Fruit fly (Drosophila melanogaster) Kc167 (cell line): ENCODE results near the gene CG13285.

Source experiments
- Myc ChIP-seq: fragments of >200 bp; optimal IDR thresholded peaks from 2 replicates; lab custom pipeline; 2017; ENCODE audit warnings: missing external identifiers
- Sin3A ChIP-seq: fragments of >200 bp; optimal IDR thresholded peaks from 2 replicates; lab custom pipeline; 2018; ENCODE audit warnings: missing external identifiers
- h ChIP-seq: fragments of >200 bp; optimal IDR thresholded peaks from 3 replicates; lab custom pipeline; 2018; ENCODE audit warnings: missing external identifiers
- insv ChIP-seq: fragments of >200 bp; optimal IDR thresholded peaks from 3 replicates; lab custom pipeline; 2018; ENCODE audit warnings: missing external identifiers
- psq ChIP-seq: fragments of >200 bp; optimal IDR thresholded peaks from 2 replicates; lab custom pipeline; 2017; ENCODE audit warnings: missing external identifiers
- ttk ChIP-seq: sonication (Bioruptor generic); optimal IDR thresholded peaks from 2 replicates; lab custom pipeline; 2017; ENCODE audit warnings: missing external identifiers

- no peak for TF ChIP-seq ttk (lab: Kevin White, UChicago)
- no peak for TF ChIP-seq h (lab: Kevin White, UChicago)
- no peak for TF ChIP-seq Sin3A (lab: Kevin White, UChicago)
- no peak for TF ChIP-seq psq (lab: Kevin White, UChicago)
- no peak for TF ChIP-seq Myc (lab: Kevin White, UChicago)
- no peak for TF ChIP-seq insv (lab: Kevin White, UChicago)
These were observed 40.0 kb upstream of the CG13285 start for dm6 chr3L:5575524-5575923.
